Fruit fly (Drosophila melanogaster): ENCODE results near the gene CG8677.

- TF ChIP-seq usp (GFP tag; optimal IDR thresholded peaks at IDR 0.05) (no peak), psq (optimal IDR thresholded peaks at IDR 0.05) (no peak), CG8478 (optimal IDR thresholded peaks at IDR 0.05) (no peak), pan (optimal IDR thresholded peaks at IDR 0.05) (no peak), Dll (optimal IDR thresholded peaks at IDR 0.05) (no peak)
Measured at dm6 chr2L:21259008-21259407, 37.9 kb downstream of the CG8677 start.

All from whole organism.